Fruit fly (Drosophila melanogaster) whole organism, prepupa: ENCODE results near the gene grsm.

Experiments used
- Blimp-1 ChIP-seq: fragments of 200-800 bp; sonication (Bioruptor generic); optimal IDR thresholded peaks from 3 replicates; lab custom pipeline; 2017; ENCODE audit warnings: missing biosample characterization, missing genetic modification characterization, mild to moderate bottlenecking, moderate library complexity, missing genetic modification reagents
- CG10631 ChIP-seq: fragments of 200-800 bp; sonication (Bioruptor generic); optimal IDR thresholded peaks from 2 replicates; lab custom pipeline; 2016; ENCODE audit warnings: missing biosample characterization, missing genetic modification characterization
- CG10669 ChIP-seq: fragments of 200-800 bp; sonication (Bioruptor generic); optimal IDR thresholded peaks from 3 replicates; lab custom pipeline; 2018; ENCODE audit warnings: missing biosample characterization, mild to moderate bottlenecking, missing genetic modification characterization, moderate library complexity
- CG11294 ChIP-seq: fragments of 200-800 bp; sonication (Bioruptor generic); IDR thresholded peaks from 2 replicates; pipeline ENCODE4 v1.3.6; 2022; ENCODE audit warnings: missing biosample characterization, missing genetic modification characterization
- CG11762 ChIP-seq: fragments of 200-800 bp; sonication (Bioruptor generic); optimal IDR thresholded peaks from 3 replicates; lab custom pipeline; 2016; ENCODE audit warnings: missing biosample characterization, missing genetic modification characterization; ENCODE audit not compliant: insufficient read depth
- CG15336 ChIP-seq: fragments of 200-800 bp; sonication (Bioruptor generic); IDR thresholded peaks from 2 replicates; pipeline ENCODE4 v1.3.6; 2022; ENCODE audit warnings: missing biosample characterization, missing genetic modification characterization
- CG3032 ChIP-seq: fragments of 200-800 bp; optimal IDR thresholded peaks from 2 replicates; lab custom pipeline; 2019; ENCODE audit warnings: missing biosample characterization, mild to moderate bottlenecking, missing genetic modification characterization, moderate library complexity
- CG31627 ChIP-seq: fragments of 200-800 bp; sonication (Bioruptor generic); optimal IDR thresholded peaks from 3 replicates; lab custom pipeline; 2016; ENCODE audit warnings: missing biosample characterization, missing genetic modification characterization
- CG32006 ChIP-seq: fragments of 200-800 bp; sonication (Bioruptor generic); optimal IDR thresholded peaks from 3 replicates; lab custom pipeline; 2017; ENCODE audit warnings: missing biosample characterization, mild to moderate bottlenecking, missing genetic modification characterization
- CG3919 ChIP-seq: fragments of 200-800 bp; sonication (Bioruptor generic); optimal IDR thresholded peaks from 3 replicates; lab custom pipeline; 2016; ENCODE audit warnings: missing biosample characterization, missing genetic modification characterization
- CG6163 ChIP-seq: fragments of 200-800 bp; sonication (Bioruptor generic); IDR thresholded peaks from 3 replicates; pipeline ENCODE4 v1.3.6; 2022; ENCODE audit warnings: missing biosample characterization, missing genetic modification characterization
- CG6276 ChIP-seq: fragments of 200-800 bp; sonication (Bioruptor generic); optimal IDR thresholded peaks from 2 replicates; lab custom pipeline; 2017; ENCODE audit warnings: missing biosample characterization, mild to moderate bottlenecking, missing genetic modification characterization
- CG6792 ChIP-seq: fragments of 200-800 bp; sonication (Bioruptor generic); optimal IDR thresholded peaks from 3 replicates; lab custom pipeline; 2016; ENCODE audit warnings: missing biosample characterization, missing genetic modification characterization
- CG6808 ChIP-seq: fragments of 200-800 bp; sonication (Bioruptor generic); optimal IDR thresholded peaks from 3 replicates; lab custom pipeline; 2017; ENCODE audit warnings: missing biosample characterization, missing genetic modification characterization, mild to moderate bottlenecking, moderate library complexity, missing genetic modification reagents
- CG6854 ChIP-seq: fragments of 200-800 bp; sonication (Bioruptor generic); optimal IDR thresholded peaks from 2 replicates; lab custom pipeline; 2017; ENCODE audit warnings: missing biosample characterization, mild to moderate bottlenecking, missing genetic modification characterization
- CG7368 ChIP-seq: fragments of 200-800 bp; sonication (Bioruptor generic); optimal IDR thresholded peaks from 3 replicates; lab custom pipeline; 2016; ENCODE audit warnings: missing biosample characterization, missing genetic modification characterization
- CG8119 ChIP-seq: fragments of 200-800 bp; sonication (Bioruptor generic); IDR thresholded peaks from 3 replicates; pipeline ENCODE4 v1.3.6; 2022; ENCODE audit warnings: missing biosample characterization, missing genetic modification characterization
- CG8319 ChIP-seq: fragments of 200-800 bp; sonication (Bioruptor generic); optimal IDR thresholded peaks from 3 replicates; lab custom pipeline; 2016; ENCODE audit warnings: missing biosample characterization, missing genetic modification characterization
- CG9139 ChIP-seq: fragments of 200-800 bp; sonication (Bioruptor generic); optimal IDR thresholded peaks from 3 replicates; lab custom pipeline; 2017; ENCODE audit warnings: missing biosample characterization, mild to moderate bottlenecking, missing genetic modification characterization
- Eip75B ChIP-seq: fragments of 200-800 bp; sonication (Bioruptor generic); optimal IDR thresholded peaks from 3 replicates; lab custom pipeline; 2016; ENCODE audit warnings: missing biosample characterization, missing genetic modification characterization
- Eip93F ChIP-seq: fragments of 200-800 bp; sonication (Bioruptor generic); optimal IDR thresholded peaks from 2 replicates; lab custom pipeline; 2016; ENCODE audit warnings: missing biosample characterization, mild to moderate bottlenecking, missing genetic modification characterization
- Ets21C ChIP-seq: fragments of 200-800 bp; sonication (Bioruptor generic); optimal IDR thresholded peaks from 3 replicates; lab custom pipeline; 2016; ENCODE audit warnings: missing biosample characterization, missing genetic modification characterization
- Ets96B ChIP-seq: fragments of 200-800 bp; optimal IDR thresholded peaks from 2 replicates; lab custom pipeline; 2019; ENCODE audit warnings: missing biosample characterization, mild to moderate bottlenecking, missing genetic modification characterization, moderate library complexity
- Gug ChIP-seq: fragments of 200-800 bp; sonication (Bioruptor generic); IDR thresholded peaks from 2 replicates; pipeline ENCODE4 v1.3.6; 2022; ENCODE audit warnings: missing biosample characterization, missing genetic modification characterization
- Hr38 ChIP-seq: sonication (Bioruptor generic); optimal IDR thresholded peaks from 2 replicates; lab custom pipeline; 2016; ENCODE audit warnings: missing biosample characterization, missing genetic modification characterization
- Hr4 ChIP-seq: fragments of 200-800 bp; sonication (Bioruptor generic); optimal IDR thresholded peaks from 3 replicates; lab custom pipeline; 2016; ENCODE audit warnings: missing biosample characterization, missing genetic modification characterization
- Smox ChIP-seq: fragments of 200-800 bp; sonication (Bioruptor generic); optimal IDR thresholded peaks from 3 replicates; lab custom pipeline; 2016; ENCODE audit warnings: missing biosample characterization, missing genetic modification characterization
- Sox102F ChIP-seq: fragments of 200-800 bp; sonication (Bioruptor generic); optimal IDR thresholded peaks from 2 replicates; lab custom pipeline; 2016; ENCODE audit warnings: missing biosample characterization, mild to moderate bottlenecking, missing genetic modification characterization
- Sox14 ChIP-seq: fragments of 200-800 bp; sonication (Bioruptor generic); optimal IDR thresholded peaks from 3 replicates; lab custom pipeline; 2016; ENCODE audit warnings: missing biosample characterization, missing genetic modification characterization
- Sox15 ChIP-seq: fragments of 200-800 bp; sonication (Bioruptor generic); optimal IDR thresholded peaks from 3 replicates; lab custom pipeline; 2016; ENCODE audit warnings: missing biosample characterization, missing genetic modification characterization
- eg ChIP-seq: fragments of 200-800 bp; sonication (Bioruptor generic); IDR thresholded peaks from 3 replicates; pipeline ENCODE4 v1.3.6; 2022; ENCODE audit warnings: missing biosample characterization, missing genetic modification characterization
- fd85E ChIP-seq: fragments of 200-800 bp; sonication (Bioruptor generic); optimal IDR thresholded peaks from 3 replicates; lab custom pipeline; 2016; ENCODE audit warnings: missing biosample characterization, missing genetic modification characterization
- fkh ChIP-seq: fragments of 200-800 bp; sonication (Bioruptor generic); optimal IDR thresholded peaks from 3 replicates; lab custom pipeline; 2017; ENCODE audit warnings: missing biosample characterization, mild to moderate bottlenecking, missing genetic modification characterization, moderate library complexity
- lz ChIP-seq: fragments of 200-800 bp; sonication (Bioruptor generic); optimal IDR thresholded peaks from 3 replicates; lab custom pipeline; 2016; ENCODE audit warnings: missing biosample characterization, missing genetic modification characterization
- salr ChIP-seq, 2 experiments: fragments of 200-800 bp; sonication (Bioruptor generic); optimal IDR thresholded peaks; 3 replicates each; lab custom pipeline; 2016 to 2018; ENCODE audit warnings: missing biosample characterization in 2 of 2, missing genetic modification characterization in 2 of 2, mild to moderate bottlenecking in 1 of 2
- ss ChIP-seq, 2 experiments: fragments of 200-800 bp; sonication (Bioruptor generic); optimal IDR thresholded peaks; 2 replicates in 1 of 2; 3 replicates in 1 of 2; lab custom pipeline; 2017 to 2018; ENCODE audit warnings: mild to moderate bottlenecking in 2 of 2, missing biosample characterization in 2 of 2, missing genetic modification characterization in 2 of 2, moderate library complexity in 1 of 2

Gene grsm

dm6 chr3R:13015402-13015801, 47.9 kb upstream of the grsm start:
- TF ChIP-seq CG10669 (GFP tag; lab: Kevin White, UChicago) (no peak), CG6163 (GFP tag; lab: Robert Waterston, UW) (no peak; the same call in 2 of the 3 replicates), CG9139 (GFP tag; lab: Kevin White, UChicago) (no peak), Eip93F (no peak), salr (GFP tag; optimal IDR thresholded peaks at IDR 0.05; lab: Kevin White, UChicago) (no peak), CG6792 (no peak), CG32006 (GFP tag; lab: Kevin White, UChicago) (no peak), Ets96B (no peak), lz (no peak), Hr4 (GFP tag; lab: Kevin White, UChicago) (no peak), Hr38 (GFP tag; lab: Kevin White, UChicago) (no peak), CG7368 (GFP tag; lab: Kevin White, UChicago) (no peak), Smox (GFP tag; lab: Kevin White, UChicago) (no peak), fd85E (GFP tag; lab: Kevin White, UChicago) (no peak), CG8319 (GFP tag; lab: Kevin White, UChicago) (no peak), Gug (GFP tag; lab: Robert Waterston, UW) (no peak), CG10631 (GFP tag; lab: Kevin White, UChicago) (no peak), eg (GFP tag; lab: Robert Waterston, UW) (0 out of 3 replicates have a peak, but pooled peaks have one; percentile 23), CG6854 (GFP tag; lab: Kevin White, UChicago) (peak; percentile 4), CG3919 (GFP tag; lab: Kevin White, UChicago) (no peak), Sox15 (GFP tag; lab: Kevin White, UChicago) (no peak), CG6808 (GFP tag; lab: Kevin White, UChicago) (no peak), ss (GFP tag; optimal IDR thresholded peaks at IDR 0.05; lab: Kevin White, UChicago) (no peak), CG11762 (GFP tag; lab: Kevin White, UChicago) (no peak), CG11294 (GFP tag; lab: Robert Waterston, UW) (no peak), CG3032 (tag; lab: Kevin White, UChicago) (no peak), Blimp-1 (GFP tag; lab: Kevin White, UChicago) (peak; percentile 84), Sox102F (no peak), Sox14 (GFP tag; lab: Kevin White, UChicago) (peak; percentile 3)

dm6 chr3R:13014168-13014881, 46.8 kb upstream of the grsm start:
- TF ChIP-seq eg (GFP tag; lab: Robert Waterston, UW): peak; percentile 54
- no peak for TF ChIP-seq CG31627 (GFP tag; lab: Kevin White, UChicago)
- 0 out of 3 replicates have a peak, but pooled peaks have one; percentile 18 for TF ChIP-seq CG8119 (GFP tag; lab: Robert Waterston, UW)
- TF ChIP-seq CG11294 (GFP tag; lab: Robert Waterston, UW): peak; percentile 45; the same call in 1 of the 2 replicates
- peak; percentile 41; the same call in 2 of the 3 replicates for TF ChIP-seq CG6163 (GFP tag; lab: Robert Waterston, UW)
- peak; percentile 43 for TF ChIP-seq Hr4 (GFP tag; lab: Kevin White, UChicago)
- no peak for TF ChIP-seq CG6276
- TF ChIP-seq Eip75B (GFP tag; lab: Kevin White, UChicago): no peak
- no peak for TF ChIP-seq Ets21C (GFP tag; lab: Kevin White, UChicago)
- no peak for TF ChIP-seq Smox (GFP tag; lab: Kevin White, UChicago)
- no peak for TF ChIP-seq CG6792
- TF ChIP-seq CG7368 (GFP tag; lab: Kevin White, UChicago): no peak
- no peak for TF ChIP-seq lz
- peak; percentile 51 for TF ChIP-seq CG15336
- TF ChIP-seq CG32006 (GFP tag; lab: Kevin White, UChicago): peak; percentile 55
- TF ChIP-seq, all 60 proteins: peak for 7

- TF ChIP-seq fkh (GFP tag; lab: Kevin White, UChicago) (no peak), CG6163 (GFP tag; lab: Robert Waterston, UW) (peak; percentile 59)
Observed at dm6 chr3R:13012990-13013389, 45.5 kb upstream of the grsm start.
